Fruit fly (Drosophila melanogaster): Measurements from ENCODE around the gene CG31710.

The CG31710 gene

DNA sequence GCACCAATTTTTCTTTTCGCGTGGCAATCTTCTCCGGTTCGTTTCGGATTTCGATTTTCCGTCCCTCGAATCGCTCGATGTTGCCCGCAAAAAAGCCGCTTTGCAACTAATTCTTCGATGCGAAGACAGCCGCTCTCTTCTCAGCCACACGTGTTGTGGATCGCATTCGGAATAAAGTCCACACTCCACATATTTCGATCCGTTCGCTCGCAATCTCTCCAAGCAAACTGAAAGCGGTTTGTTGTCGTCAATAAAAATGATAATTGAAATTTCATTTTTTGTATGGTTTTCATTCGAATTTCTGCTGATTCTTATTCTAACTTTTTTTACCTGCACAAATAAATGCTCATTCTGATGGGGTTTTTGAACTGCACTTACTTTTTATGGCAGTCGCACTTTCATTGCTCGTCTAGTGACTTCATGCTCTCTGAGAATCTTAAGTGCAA, at the start of gene CG31710:
Gene CG31710, minus strand, starts transcription at position 83 of the 446 bp plus-strand sequence.
- TF ChIP-seq CTCF (optimal IDR thresholded peaks at IDR 0.05) = no peak
- no peak for TF ChIP-seq CG8478 (optimal IDR thresholded peaks at IDR 0.05)

DNA sequence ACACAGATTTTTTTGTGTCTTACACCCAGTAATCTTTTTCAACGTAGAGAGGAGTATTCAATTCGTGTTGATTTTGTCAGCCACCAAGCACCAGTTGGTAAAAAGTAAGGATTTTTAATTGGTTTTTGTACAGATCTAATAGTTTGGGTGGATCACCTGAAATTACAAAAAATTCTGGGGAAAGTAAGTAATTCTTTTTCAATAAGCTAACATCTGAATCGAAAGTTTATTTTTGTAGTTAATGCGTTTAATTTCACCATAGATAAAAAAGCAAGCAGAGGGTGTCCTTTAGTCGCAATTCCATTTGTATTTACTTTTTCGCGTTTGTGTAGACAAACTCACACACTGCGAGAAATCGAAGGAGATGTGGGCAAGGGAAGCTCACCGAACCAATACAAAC, 49.1 kb upstream of the CG31710 start:
- TF ChIP-seq CG8478 (optimal IDR thresholded peaks at IDR 0.05) (no peak), CTCF (optimal IDR thresholded peaks at IDR 0.05) (no peak)

DNA sequence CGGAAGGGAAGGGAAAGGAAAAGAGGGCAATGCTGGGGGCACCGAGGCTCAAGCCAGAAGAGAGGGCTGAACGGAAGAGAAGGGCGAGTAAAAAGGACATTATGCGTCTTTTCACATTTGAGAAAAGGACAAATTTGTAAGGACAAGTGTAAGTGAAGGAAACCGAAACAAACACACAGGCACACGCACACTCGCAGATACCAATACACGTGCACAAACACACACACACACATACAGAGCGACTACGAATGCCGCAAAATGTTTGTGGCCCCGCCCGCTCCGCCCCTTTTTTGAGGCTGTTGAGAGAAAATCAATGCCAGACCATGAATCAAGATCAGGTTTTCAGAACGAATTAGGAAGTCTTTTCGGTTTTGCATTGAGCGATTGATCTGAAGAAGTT, 47.6 kb upstream of the CG31710 start:
- TF ChIP-seq CTCF (optimal IDR thresholded peaks at IDR 0.05) (no peak), CG8478 (optimal IDR thresholded peaks at IDR 0.05) (no peak)

DNA sequence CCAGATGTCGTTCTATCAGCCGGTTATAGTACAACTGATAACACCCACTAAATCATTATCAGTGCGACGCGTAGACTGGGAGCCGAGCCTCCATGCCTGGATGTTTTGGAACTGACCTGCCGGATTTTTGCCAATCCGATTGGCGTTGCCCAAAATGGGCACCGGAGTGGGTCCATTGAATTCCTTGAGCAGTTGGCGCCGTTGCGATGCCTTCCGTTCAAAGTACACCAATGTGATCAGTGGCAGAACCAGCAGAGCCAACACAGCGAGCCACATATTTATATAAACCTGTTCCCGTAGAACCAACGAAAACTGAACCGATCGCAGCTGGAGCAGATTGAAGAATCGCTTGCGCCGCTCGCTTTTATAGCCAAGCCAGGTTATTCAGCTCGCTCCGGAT, 44.0 kb upstream of the CG31710 start, which contains the start of gene Cyp4e3:
Gene Cyp4e3, minus strand, starts transcription at position 327 of the 400 bp plus-strand sequence.
- no peak for TF ChIP-seq CG8478 (optimal IDR thresholded peaks at IDR 0.05)
- no peak for TF ChIP-seq CTCF (optimal IDR thresholded peaks at IDR 0.05)

DNA sequence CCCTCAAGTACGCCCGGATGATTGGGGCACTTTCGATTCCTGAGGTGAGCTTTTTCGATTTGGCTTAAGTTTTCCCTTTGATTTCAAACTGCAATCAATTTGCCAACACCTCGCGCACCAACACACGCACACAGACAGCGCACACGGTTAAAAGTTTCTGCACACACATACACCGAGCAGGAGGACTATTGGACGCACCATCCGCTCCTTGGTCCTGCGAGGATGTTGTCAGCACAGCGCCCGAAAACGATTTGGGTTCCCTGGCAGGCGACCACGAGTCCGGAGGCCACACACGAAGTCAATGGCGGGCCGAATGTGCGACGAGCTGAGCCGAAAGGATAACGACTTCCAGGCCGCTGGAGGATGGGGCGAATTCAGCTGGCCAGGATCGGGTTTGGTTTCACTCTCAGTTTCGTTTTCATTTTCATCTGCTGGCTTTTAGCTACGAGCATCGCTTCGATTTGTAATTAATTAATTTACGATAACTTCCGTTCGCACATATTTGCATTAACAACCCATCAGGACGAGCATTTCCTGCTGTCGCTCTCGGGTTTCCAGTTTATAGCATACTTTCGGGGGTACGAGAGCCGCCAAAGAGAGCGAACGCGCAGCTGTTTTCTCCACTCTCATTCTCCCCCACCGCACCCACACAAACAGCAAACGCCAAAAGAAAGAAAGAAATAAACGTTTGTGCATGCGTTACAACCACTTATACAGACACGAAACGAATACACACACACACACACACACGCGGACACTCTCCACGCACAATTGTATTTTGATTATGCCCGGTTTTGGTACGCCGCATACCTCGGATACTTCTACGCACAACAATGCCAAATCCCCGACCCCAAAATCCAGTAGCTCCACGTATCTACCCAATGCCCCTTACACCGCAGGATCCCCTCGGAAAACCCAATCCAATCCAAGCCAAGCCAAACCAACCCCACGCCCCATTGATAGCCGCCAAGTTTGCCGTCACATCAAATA, 40.8 kb upstream of the CG31710 start, which contains the start of gene Nckx30C:
Gene Nckx30C, minus strand, starts transcription at position 260 of the 990 bp plus-strand sequence.
- TF ChIP-seq CG8478 (optimal IDR thresholded peaks at IDR 0.05) (no peak), CTCF (optimal IDR thresholded peaks at IDR 0.05) (no peak)

DNA sequence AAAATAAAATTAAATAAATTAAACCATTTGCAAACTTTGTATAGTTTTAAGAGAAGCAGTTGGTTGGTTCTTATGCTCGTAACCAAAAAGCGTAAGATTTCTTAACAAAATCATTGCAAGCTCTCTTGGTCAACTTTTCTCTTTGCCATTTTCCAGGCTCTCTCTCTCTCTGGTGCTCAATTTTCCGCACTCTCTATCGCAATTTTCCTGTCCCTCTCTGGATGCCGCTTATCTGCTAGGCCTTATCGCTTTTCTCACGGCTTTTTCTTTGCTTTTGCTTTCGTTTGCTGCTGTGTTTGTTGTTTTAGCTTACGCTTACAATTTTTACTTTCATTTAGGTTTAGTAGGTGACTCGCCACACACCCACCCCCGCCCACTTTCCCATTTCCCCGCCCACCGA, 38.9 kb upstream of the CG31710 start:
- TF ChIP-seq CTCF (optimal IDR thresholded peaks at IDR 0.05) (no peak), CG8478 (optimal IDR thresholded peaks at IDR 0.05) (no peak)

- no peak for TF ChIP-seq CTCF (optimal IDR thresholded peaks at IDR 0.05)
- TF ChIP-seq CG8478 (optimal IDR thresholded peaks at IDR 0.05) = no peak
These were observed 38.1 kb upstream of the CG31710 start for dm6 chr2L:9743823-9744222.

DNA sequence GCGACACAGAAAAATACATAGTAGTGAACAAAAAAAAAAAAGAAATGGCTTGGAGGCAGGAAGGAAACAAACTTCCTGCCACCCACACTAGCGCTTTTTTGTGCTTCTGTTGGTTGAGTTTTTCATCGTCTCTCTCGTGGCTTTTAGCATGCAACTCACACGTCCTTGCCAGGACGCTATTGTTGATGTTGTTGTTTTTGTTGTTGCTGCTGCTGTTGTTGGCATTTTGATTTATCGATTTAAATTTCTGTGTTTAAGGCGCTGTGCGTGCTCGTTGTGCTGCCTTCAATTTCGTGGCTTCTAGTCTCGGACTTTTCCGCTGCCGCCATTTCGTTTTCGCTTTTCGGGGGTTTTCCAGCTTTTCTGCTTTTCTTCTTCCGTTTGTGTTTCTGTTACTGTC, 33.9 kb upstream of the CG31710 start:
- TF ChIP-seq CG8478 (optimal IDR thresholded peaks at IDR 0.05) = no peak
- no peak for TF ChIP-seq CTCF (optimal IDR thresholded peaks at IDR 0.05)

- TF ChIP-seq CTCF (optimal IDR thresholded peaks at IDR 0.05) (no peak), CG8478 (optimal IDR thresholded peaks at IDR 0.05) (no peak)
These were observed 32.0 kb upstream of the CG31710 start for dm6 chr2L:9737803-9738202.

dm6 chr2L:9737360-9737759, 31.6 kb upstream of the CG31710 start:
- TF ChIP-seq CTCF (optimal IDR thresholded peaks at IDR 0.05) (no peak), CG8478 (optimal IDR thresholded peaks at IDR 0.05) (no peak)

DNA sequence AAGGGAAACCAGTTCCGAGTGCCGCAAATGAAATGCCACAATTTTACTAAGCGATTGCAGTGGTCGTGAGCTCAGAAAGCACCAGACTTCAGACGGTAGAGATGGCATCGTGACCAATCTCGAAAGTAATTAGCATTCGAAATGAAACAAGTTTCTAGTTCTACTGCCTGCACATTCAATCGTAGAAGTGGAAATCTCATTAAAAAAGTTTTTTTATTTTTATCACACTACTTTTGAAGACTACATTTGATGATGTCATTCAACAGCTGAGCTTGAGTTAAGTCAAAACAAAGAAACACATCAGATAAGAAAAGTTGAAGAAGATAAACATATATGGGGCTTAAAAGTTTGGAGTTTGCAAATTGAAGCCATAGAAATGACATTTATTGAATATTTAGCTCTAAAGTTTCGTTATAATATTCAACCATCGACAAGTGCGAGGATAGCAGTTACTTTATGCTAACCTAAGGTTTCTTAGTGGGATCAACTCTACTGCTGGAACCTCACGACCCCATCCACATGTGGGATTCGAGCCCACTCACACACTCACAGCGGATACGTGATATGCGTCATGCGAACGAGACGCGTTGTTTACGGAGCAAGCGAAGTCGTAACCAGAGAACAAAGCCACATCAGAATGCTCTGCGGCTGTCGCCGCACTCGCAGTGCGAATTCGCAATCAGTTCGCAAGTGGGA, 30.4 kb upstream of the CG31710 start, which contains the start of gene CG13117:
Gene CG13117, plus strand, starts transcription at position 646 of the 696 bp plus-strand sequence.
- TF ChIP-seq CTCF (optimal IDR thresholded peaks at IDR 0.05) (no peak), CG8478 (optimal IDR thresholded peaks at IDR 0.05) (no peak)

DNA sequence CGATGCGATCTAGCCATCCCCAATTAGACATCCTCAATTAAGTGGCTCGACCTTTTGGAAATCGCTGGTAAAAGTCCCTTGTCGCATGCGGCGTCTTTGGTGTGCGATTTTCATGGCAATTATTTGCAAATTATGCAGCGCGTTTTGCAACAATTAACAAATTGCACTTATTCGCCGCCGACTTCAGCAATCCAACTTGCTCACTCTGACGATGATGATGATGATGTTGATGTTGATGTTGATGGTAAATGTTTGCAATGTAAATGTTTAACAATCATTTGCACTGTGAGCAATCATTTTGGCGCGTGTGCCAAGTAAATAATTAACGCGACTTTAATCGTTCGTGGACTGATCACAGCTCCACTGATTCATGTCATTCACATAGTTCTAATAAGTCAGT, 28.4 kb upstream of the CG31710 start:
- TF ChIP-seq CG8478 (optimal IDR thresholded peaks at IDR 0.05) = no peak

- TF ChIP-seq CG8478 (optimal IDR thresholded peaks at IDR 0.05) (no peak), CTCF (optimal IDR thresholded peaks at IDR 0.05) (peak; percentile 75 to 88)
These were observed 25.5 kb upstream of the CG31710 start for dm6 chr2L:9731269-9731668.

DNA sequence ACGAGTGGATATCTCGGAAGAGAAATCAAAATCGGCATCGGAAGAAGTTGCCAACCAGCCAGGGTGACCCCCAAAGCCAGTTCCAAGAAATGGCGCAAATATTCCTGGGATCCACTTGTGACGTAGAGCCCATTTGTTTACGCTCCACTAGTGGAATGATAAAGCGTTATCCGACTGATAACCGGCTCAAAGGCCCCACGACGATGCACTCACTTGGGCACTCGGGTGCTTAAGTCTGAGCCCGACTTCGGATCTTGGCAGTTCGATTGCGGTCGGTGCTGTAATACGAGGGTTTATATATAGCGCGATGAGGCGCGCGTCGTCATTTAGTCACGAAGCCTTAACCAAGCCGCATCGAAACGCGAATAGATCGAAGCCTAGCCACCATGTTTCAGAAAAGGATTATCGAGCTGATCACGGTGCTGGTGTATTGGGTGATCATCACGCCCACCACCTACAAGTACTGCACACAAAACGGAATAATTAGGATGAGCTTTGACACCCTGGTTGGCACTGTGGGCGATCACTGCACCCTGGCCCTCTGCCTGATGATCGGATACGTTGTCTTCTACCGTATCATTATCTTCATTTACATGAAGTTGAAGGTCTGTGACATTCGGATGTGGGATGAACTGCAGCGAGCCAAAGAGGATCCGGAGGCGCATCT, 24.0 kb upstream of the CG31710 start, which contains the start of gene CG13116:
Gene CG13116, plus strand, starts transcription at position 323 of the 667 bp plus-strand sequence.
- TF ChIP-seq CTCF (optimal IDR thresholded peaks at IDR 0.05) = no peak
- TF ChIP-seq CG8478 (optimal IDR thresholded peaks at IDR 0.05) = no peak

DNA sequence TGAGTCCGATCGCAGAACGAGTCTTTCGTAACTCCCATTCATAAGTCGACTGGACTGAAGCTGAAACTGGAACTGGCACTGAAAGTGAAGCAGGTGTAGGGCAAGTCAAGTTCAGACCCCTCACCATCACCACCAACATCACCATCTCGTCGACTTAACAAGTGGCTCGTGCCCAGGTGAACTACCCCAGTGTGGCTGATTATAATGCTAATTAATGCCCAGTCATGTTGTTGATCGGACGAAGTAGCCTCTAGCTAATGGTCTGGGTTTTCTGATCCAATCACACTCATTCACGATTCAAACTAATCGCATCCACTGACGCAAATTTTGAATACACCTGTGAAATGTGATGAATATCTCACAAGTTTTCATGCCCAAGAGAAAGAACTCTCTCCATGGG, 23.0 kb upstream of the CG31710 start:
- no peak for TF ChIP-seq CG8478 (optimal IDR thresholded peaks at IDR 0.05)
- TF ChIP-seq CTCF (optimal IDR thresholded peaks at IDR 0.05) = no peak

Measured in S2 (cell line).